Worm (Caenorhabditis elegans) whole organism, L4 larva: ENCODE data around the gene H04D03.7.

Source experiments
- T26A8.4 ChIP-seq: fragments of 200-800 bp; sonication (Bioruptor generic); IDR thresholded peaks from 2 replicates; pipeline ENCODE4 v1.3.6; 2022; ENCODE audit warnings: missing genetic modification characterization, missing compliant biosample characterization
- ZK337.2 ChIP-seq: fragments of 200-800 bp; sonication (Bioruptor generic); IDR thresholded peaks from 2 replicates; pipeline ENCODE4 v1.3.6; 2022; ENCODE audit warnings: missing genetic modification reagents, missing genetic modification characterization, missing compliant biosample characterization
- aha-1 ChIP-seq: fragments of 150-350 bp; peaks from one replicate; lab custom pipeline; 2014; ENCODE audit warnings: missing biosample characterization, missing genetic modification characterization
- arid-1 ChIP-seq: fragments of 200-800 bp; sonication (Bioruptor generic); conservative IDR thresholded peaks from 2 replicates; pipeline ENCODE4 v1.3.6; 2022; ENCODE audit warnings: missing genetic modification reagents, missing genetic modification characterization, missing compliant biosample characterization
- ceh-28 ChIP-seq: fragments of 150-350 bp; optimal IDR thresholded peaks from 2 replicates; lab custom pipeline; 2014; ENCODE audit warnings: missing biosample characterization, missing genetic modification reagents, missing genetic modification characterization
- ceh-44 ChIP-seq: fragments of 200-800 bp; sonication (Bioruptor generic); IDR thresholded peaks from 2 replicates; pipeline ENCODE4 v1.3.6; 2022; ENCODE audit warnings: missing genetic modification reagents, missing genetic modification characterization, missing compliant biosample characterization
- daf-16 ChIP-seq, 3 experiments: sonication (generic microtip); optimal IDR thresholded peaks; 2 replicates each; lab custom pipeline; 2016 to 2017; ENCODE audit warnings: missing genetic modification characterization in 3 of 3, missing genetic modification reagents in 3 of 3, mild to moderate bottlenecking in 2 of 3, missing compliant biosample characterization in 2 of 3, missing biosample characterization in 1 of 3, moderate library complexity in 1 of 3
- dmd-6 ChIP-seq: fragments of 200-800 bp; sonication (Bioruptor generic); IDR thresholded peaks from 2 replicates; pipeline ENCODE4 v1.3.6; 2022; ENCODE audit warnings: missing genetic modification reagents, missing genetic modification characterization, missing compliant biosample characterization
- dmd-9 ChIP-seq: fragments of 200-800 bp; sonication (Bioruptor generic); IDR thresholded peaks from 2 replicates; pipeline ENCODE4 v1.3.6; 2022; ENCODE audit warnings: missing genetic modification reagents, missing genetic modification characterization, missing compliant biosample characterization
- dpl-1 ChIP-seq: fragments of 150-350 bp; optimal IDR thresholded peaks from 2 replicates; lab custom pipeline; 2014; ENCODE audit warnings: missing biosample characterization, missing genetic modification reagents, missing genetic modification characterization
- duxl-1 ChIP-seq: sonication (generic microtip); optimal IDR thresholded peaks from 2 replicates; lab custom pipeline; 2016; ENCODE audit warnings: mild to moderate bottlenecking, missing genetic modification characterization, moderate library complexity, missing compliant biosample characterization; ENCODE audit not compliant: poor library complexity
- dve-1 ChIP-seq: sonication (generic microtip); optimal IDR thresholded peaks from 2 replicates; lab custom pipeline; 2017; ENCODE audit warnings: antibody characterized with exemption, mild to moderate bottlenecking, missing genetic modification characterization, missing compliant biosample characterization; ENCODE audit not compliant: insufficient read depth
- hif-1 ChIP-seq, 2 experiments: sonication (generic microtip); optimal IDR thresholded peaks; 2 replicates each; lab custom pipeline; 2016 to 2017; ENCODE audit warnings: missing compliant biosample characterization in 2 of 2, missing genetic modification characterization in 2 of 2, missing genetic modification reagents in 2 of 2, missing genotype in 2 of 2, mild to moderate bottlenecking in 1 of 2
- hlh-11 ChIP-seq: fragments of 200-800 bp; sonication (Bioruptor generic); optimal IDR thresholded peaks from 2 replicates; lab custom pipeline; 2018; ENCODE audit warnings: mild to moderate bottlenecking, missing genetic modification characterization, missing compliant biosample characterization
- hlh-30 ChIP-seq: sonication (generic microtip); optimal IDR thresholded peaks from 2 replicates; lab custom pipeline; 2017; ENCODE audit warnings: antibody characterized with exemption, mild to moderate bottlenecking, missing genetic modification characterization, missing compliant biosample characterization; ENCODE audit not compliant: insufficient read depth
- hmg-1.1 ChIP-seq: fragments of 200-800 bp; sonication (Bioruptor generic); IDR thresholded peaks from 2 replicates; pipeline ENCODE4 v1.3.6; 2022; ENCODE audit warnings: missing genetic modification reagents, missing genetic modification characterization, missing compliant biosample characterization
- lin-29 ChIP-seq: fragments of 200-800 bp; sonication (Bioruptor generic); IDR thresholded peaks from 2 replicates; pipeline ENCODE4 v1.3.6; 2022; ENCODE audit warnings: missing genetic modification reagents, missing genetic modification characterization, missing compliant biosample characterization
- lin-38 ChIP-seq: fragments of 200-800 bp; sonication (Bioruptor generic); IDR thresholded peaks from 2 replicates; pipeline ENCODE4 v1.3.6; 2022; ENCODE audit warnings: missing genetic modification reagents, missing genetic modification characterization, missing compliant biosample characterization
- lsy-2 ChIP-seq, 2 experiments: fragments of 150-350 bp in 1 of 2; sonication (generic microtip) in 1 of 2; optimal IDR thresholded peaks; 2 replicates each; lab custom pipeline; 2014 to 2017; ENCODE audit warnings: missing biosample characterization in 2 of 2, missing genetic modification characterization in 2 of 2
- madf-9 ChIP-seq: fragments of 200-800 bp; sonication (Bioruptor generic); conservative IDR thresholded peaks from 2 replicates; pipeline ENCODE4 v1.3.6; 2022; ENCODE audit warnings: missing genetic modification reagents, missing genetic modification characterization, missing compliant biosample characterization
- mdl-1 ChIP-seq, 2 experiments: fragments of 150-350 bp in 1 of 2; sonication (generic microtip) in 1 of 2; optimal IDR thresholded peaks; 2 replicates each; lab custom pipeline; 2014 to 2017; ENCODE audit warnings: missing biosample characterization in 2 of 2, missing genetic modification characterization in 2 of 2
- mep-1 ChIP-seq: fragments of 150-350 bp; sonication (generic microtip); optimal IDR thresholded peaks from 3 replicates; lab custom pipeline; 2014; ENCODE audit warnings: missing biosample characterization, missing genetic modification characterization
- mes-2 ChIP-seq: sonication (generic microtip); optimal IDR thresholded peaks from 2 replicates; lab custom pipeline; 2016; ENCODE audit warnings: missing genotype, mild to moderate bottlenecking, missing genetic modification characterization, missing compliant biosample characterization; ENCODE audit not compliant: poor library complexity, severe bottlenecking
- mxl-3 ChIP-seq: fragments of 200-800 bp; sonication (Bioruptor generic); optimal IDR thresholded peaks from 2 replicates; lab custom pipeline; 2018; ENCODE audit warnings: mild to moderate bottlenecking, missing genetic modification characterization, missing compliant biosample characterization
- nhr-10 ChIP-seq: fragments of 150-350 bp; optimal IDR thresholded peaks from 2 replicates; lab custom pipeline; 2014; ENCODE audit warnings: missing biosample characterization, missing genetic modification characterization
- nhr-102 ChIP-seq: sonication (generic microtip); optimal IDR thresholded peaks from 2 replicates; lab custom pipeline; 2016; ENCODE audit warnings: mild to moderate bottlenecking, missing genetic modification characterization, moderate library complexity, missing compliant biosample characterization
- nhr-11 ChIP-seq: fragments of 150-350 bp; optimal IDR thresholded peaks from 2 replicates; lab custom pipeline; 2014; ENCODE audit warnings: missing biosample characterization, missing genetic modification characterization
- nhr-111 ChIP-seq: fragments of 200-800 bp; sonication (Bioruptor generic); optimal IDR thresholded peaks from 2 replicates; lab custom pipeline; 2018; ENCODE audit warnings: mild to moderate bottlenecking, missing genetic modification characterization, missing compliant biosample characterization
- nhr-237 ChIP-seq: sonication (generic microtip); optimal IDR thresholded peaks from 2 replicates; lab custom pipeline; 2017; ENCODE audit warnings: missing biosample characterization, missing genetic modification characterization
- nhr-25 ChIP-seq: sonication (generic microtip); optimal IDR thresholded peaks from 2 replicates; lab custom pipeline; 2017; ENCODE audit warnings: missing genetic modification characterization, mild to moderate bottlenecking, missing compliant biosample characterization, antibody characterized with exemption, moderate library complexity, borderline replicate concordance; ENCODE audit not compliant: insufficient read depth
- nhr-28 ChIP-seq: fragments of 150-350 bp; optimal IDR thresholded peaks from 2 replicates; lab custom pipeline; 2014; ENCODE audit warnings: missing biosample characterization, missing genetic modification characterization
- nhr-42 ChIP-seq: fragments of 200-800 bp; sonication (Bioruptor generic); IDR thresholded peaks from 2 replicates; pipeline ENCODE4 v1.3.6; 2022; ENCODE audit warnings: missing genetic modification characterization, missing compliant biosample characterization
- nhr-48 ChIP-seq: sonication (generic microtip); optimal IDR thresholded peaks from 2 replicates; lab custom pipeline; 2016; ENCODE audit warnings: mild to moderate bottlenecking, missing genetic modification characterization, missing compliant biosample characterization
- nhr-6 ChIP-seq: fragments of 150-350 bp; optimal IDR thresholded peaks from 2 replicates; lab custom pipeline; 2014; ENCODE audit warnings: missing biosample characterization, missing genetic modification characterization
- nhr-77 ChIP-seq: fragments of 150-350 bp; optimal IDR thresholded peaks from 2 replicates; lab custom pipeline; 2014; ENCODE audit warnings: missing biosample characterization, missing genetic modification characterization
- pqm-1 ChIP-seq: sonication (generic microtip); optimal IDR thresholded peaks from 2 replicates; lab custom pipeline; 2017; ENCODE audit warnings: missing biosample characterization, missing genetic modification characterization
- saeg-2 ChIP-seq: fragments of 200-800 bp; sonication (Bioruptor generic); IDR thresholded peaks from 2 replicates; pipeline ENCODE4 v1.3.6; 2022; ENCODE audit warnings: missing genetic modification reagents, missing genetic modification characterization, missing compliant biosample characterization
- set-16 ChIP-seq: fragments of 200-800 bp; sonication (Bioruptor generic); IDR thresholded peaks from 2 replicates; pipeline ENCODE4 v1.3.6; 2022; ENCODE audit warnings: missing genetic modification reagents, missing genetic modification characterization, missing compliant biosample characterization
- snpc-1.2 ChIP-seq: fragments of 200-800 bp; sonication (Bioruptor generic); IDR thresholded peaks from 2 replicates; pipeline ENCODE4 v1.3.6; 2022; ENCODE audit warnings: missing genetic modification reagents, missing genetic modification characterization, missing compliant biosample characterization
- snpc-4 ChIP-seq: fragments of 150-350 bp; optimal IDR thresholded peaks from 2 replicates; lab custom pipeline; 2014; ENCODE audit warnings: missing biosample characterization, missing genetic modification characterization
- spr-1 ChIP-seq: sonication (generic microtip); optimal IDR thresholded peaks from 2 replicates; lab custom pipeline; 2016; ENCODE audit warnings: mild to moderate bottlenecking, missing genetic modification characterization, missing compliant biosample characterization
- tag-97 ChIP-seq: fragments of 200-800 bp; sonication (Bioruptor generic); IDR thresholded peaks from 2 replicates; pipeline ENCODE4 v1.3.6; 2022; ENCODE audit warnings: missing genetic modification characterization, missing compliant biosample characterization
- unc-62 ChIP-seq, 3 experiments: fragments of 150-350 bp in 1 of 3; sonication (generic microtip); optimal IDR thresholded peaks in 2 of 3; peaks in 1 of 3; 1 replicate in 1 of 3; 2 replicates in 2 of 3; lab custom pipeline; 2014 to 2017; ENCODE audit warnings: missing biosample characterization in 3 of 3, missing genetic modification characterization in 3 of 3, missing genetic modification reagents in 3 of 3, missing genotype in 1 of 3
- vab-7 ChIP-seq: fragments of 200-800 bp; sonication (Bioruptor generic); IDR thresholded peaks from 2 replicates; pipeline ENCODE4 v1.3.6; 2022; ENCODE audit warnings: missing genetic modification reagents, missing genetic modification characterization, missing compliant biosample characterization
- zag-1 ChIP-seq: fragments of 150-350 bp; optimal IDR thresholded peaks from 2 replicates; lab custom pipeline; 2014; ENCODE audit warnings: missing biosample characterization, missing genetic modification characterization
- ztf-11 ChIP-seq: fragments of 150-350 bp; optimal IDR thresholded peaks from 2 replicates; lab custom pipeline; 2014; ENCODE audit warnings: missing biosample characterization, missing genetic modification characterization

The H04D03.7 gene

ce11 chrIII:10464455-10464854 lies 17.8 kb upstream of the H04D03.7 start:
- 0 out of 2 replicates have a peak, but pooled peaks have one; percentile 8 for TF ChIP-seq lin-29 (GFP tag; lab: Robert Waterston, UW)
- no peak for TF ChIP-seq nhr-10 (tag; lab: Kevin White, UChicago)
- TF ChIP-seq set-16 (GFP tag; lab: Robert Waterston, UW): peak; percentile 87
- TF ChIP-seq, all 104 proteins: peak for 2

DNA sequence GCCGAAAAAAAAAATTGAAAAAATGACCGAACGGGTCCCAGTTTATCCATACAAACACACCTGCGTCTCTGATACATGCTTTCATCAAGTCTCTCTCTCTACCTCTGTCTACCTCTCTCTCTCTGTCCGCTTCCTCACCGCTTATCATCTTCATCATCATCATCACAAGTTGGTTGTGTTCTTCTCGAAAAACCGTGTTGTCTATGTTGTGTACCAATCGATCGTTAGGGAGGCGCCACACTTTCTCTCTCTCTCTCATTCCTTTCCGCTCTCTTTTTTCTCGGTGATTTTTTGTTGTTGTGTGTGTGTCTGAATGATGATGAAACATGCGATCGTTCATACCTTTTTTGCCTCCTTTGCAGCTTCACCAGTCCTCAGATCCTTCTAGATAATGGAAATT lies 17.0 kb upstream of the H04D03.7 start:
- TF ChIP-seq hlh-30 (tag; lab: Kevin White, UChicago) (peak; percentile 86), tag-97 (GFP tag; lab: Robert Waterston, UW) (no peak), T26A8.4 (GFP tag; lab: Robert Waterston, UW) (peak; percentile 32; the same call in 1 of the 2 replicates), dmd-6 (GFP tag; lab: Robert Waterston, UW) (peak; percentile 33), nhr-77 (peak; percentile 76), ZK337.2 (GFP tag; lab: Robert Waterston, UW) (no peak), zag-1 (no peak), vab-7 (GFP tag; lab: Robert Waterston, UW) (no peak), aha-1 (tag; lab: Kevin White, UChicago) (peak; percentile 94), dmd-9 (no peak), dpl-1 (GFP tag; lab: Kevin White, UChicago) (peak; percentile 3), pqm-1 (no peak), nhr-11 (tag; lab: Kevin White, UChicago) (peak; percentile 10), lin-38 (GFP tag; lab: Robert Waterston, UW) (peak; percentile 50), snpc-4 (tag; lab: Kevin White, UChicago) (no peak), nhr-25 (tag; lab: Kevin White, UChicago) (no peak), nhr-10 (tag; lab: Kevin White, UChicago) (peak; percentile 7), ceh-28 (tag; lab: Kevin White, UChicago) (peak; percentile 59), mdl-1 (tag; optimal IDR thresholded peaks at IDR 0.05; lab: Kevin White, UChicago) (peak in 1 of 2 experiments; percentile 11), daf-16 (GFP tag; optimal IDR thresholded peaks at IDR 0.05; lab: Kevin White, UChicago) (no peak), daf-16 (tag; optimal IDR thresholded peaks at IDR 0.05; lab: Kevin White, UChicago) (peak; percentile 95), nhr-48 (tag; lab: Kevin White, UChicago) (peak; percentile 8), duxl-1 (tag; lab: Kevin White, UChicago) (no peak), nhr-42 (GFP tag; lab: Robert Waterston, UW) (no peak), mep-1 (tag; lab: Kevin White, UChicago) (peak; percentile 64), snpc-1.2 (GFP tag; lab: Robert Waterston, UW) (no peak), lsy-2 (tag; optimal IDR thresholded peaks at IDR 0.05; lab: Kevin White, UChicago) (peak in 1 of 2 experiments; percentile 64), nhr-6 (tag; lab: Kevin White, UChicago) (peak; percentile 14), mes-2 (tag; lab: Kevin White, UChicago) (peak; percentile 50), nhr-28 (tag; lab: Kevin White, UChicago) (peak; percentile 95), madf-9 (GFP tag; lab: Robert Waterston, UW) (no peak), ceh-44 (no peak), nhr-237 (tag; lab: Kevin White, UChicago) (no peak), arid-1 (GFP tag; lab: Robert Waterston, UW) (no peak), unc-62 (GFP tag; optimal IDR thresholded peaks at IDR 0.05 in 1 of 2; lab: Kevin White, UChicago) (peak in 1 of 2 experiments; percentile 25), unc-62 (tag; optimal IDR thresholded peaks at IDR 0.05; lab: Kevin White, UChicago) (no peak), hlh-11 (tag; lab: Kevin White, UChicago) (peak; percentile 82), mxl-3 (peak; percentile 46), nhr-102 (tag; lab: Kevin White, UChicago) (no peak), hmg-1.1 (peak; percentile 52; the same call in 1 of the 2 replicates), ztf-11 (tag; lab: Kevin White, UChicago) (no peak), dve-1 (tag; lab: Kevin White, UChicago) (peak; percentile 64), saeg-2 (GFP tag; lab: Robert Waterston, UW) (no peak), hif-1 (tag; optimal IDR thresholded peaks at IDR 0.05; lab: Kevin White, UChicago) (peak in 1 of 2 experiments; percentile 29), spr-1 (tag; lab: Kevin White, UChicago) (peak; percentile 30), nhr-111 (GFP tag; lab: Kevin White, UChicago) (no peak)
